Worm (Caenorhabditis elegans) whole organism, L4 larva: ENCODE measurements around the gene F40F8.12.

Source experiments
- aly-2 ChIP-seq: sonication (generic microtip); optimal IDR thresholded peaks from 2 replicates; lab custom pipeline; 2018; ENCODE audit warnings: missing biosample characterization, missing genetic modification characterization
- lin-39 ChIP-seq: fragments of 150-350 bp; optimal IDR thresholded peaks from 2 replicates; lab custom pipeline; 2014; ENCODE audit warnings: missing biosample characterization, missing genetic modification reagents, missing genetic modification characterization
- pha-4 ChIP-seq, 2 experiments: fragments of 150-350 bp in 1 of 2; fragments of 200-800 bp in 1 of 2; sonication (Bioruptor generic) in 1 of 2; IDR thresholded peaks in 1 of 2; optimal IDR thresholded peaks in 1 of 2; 2 replicates each; pipeline versions ENCODE4 v1.3.6 to Lab custom; 2014 to 2022; ENCODE audit warnings: missing genetic modification characterization in 2 of 2, missing genetic modification reagents in 2 of 2, missing biosample characterization in 1 of 2, missing compliant biosample characterization in 1 of 2
- skn-1 ChIP-seq: fragments of 150-350 bp; optimal IDR thresholded peaks from 2 replicates; lab custom pipeline; 2014; ENCODE audit warnings: missing biosample characterization, missing genetic modification characterization
- snpc-1.2 ChIP-seq: fragments of 200-800 bp; sonication (Bioruptor generic); IDR thresholded peaks from 2 replicates; pipeline ENCODE4 v1.3.6; 2022; ENCODE audit warnings: missing genetic modification reagents, missing genetic modification characterization, missing compliant biosample characterization
- zfp-2 ChIP-seq: sonication (generic microtip); optimal IDR thresholded peaks from 2 replicates; lab custom pipeline; 2016; ENCODE audit warnings: mild to moderate bottlenecking, missing genetic modification characterization, missing compliant biosample characterization

ce11 chrII:11177376-11177775 lies 47.8 kb downstream of the F40F8.12 start, which contains the start of gene F37H8.6:
- TF ChIP-seq aly-2 (tag; lab: Kevin White, UChicago), result no peak
- no peak for TF ChIP-seq zfp-2 (tag; lab: Kevin White, UChicago)
- TF ChIP-seq lin-39 (tag; lab: Kevin White, UChicago), result no peak
- TF ChIP-seq skn-1 (tag; lab: Kevin White, UChicago), result no peak
- TF ChIP-seq snpc-1.2 (GFP tag; lab: Robert Waterston, UW), result no peak
- no peak for TF ChIP-seq pha-4 (GFP tag; IDR thresholded peaks at IDR 0.05; lab: Robert Waterston, UW)
- TF ChIP-seq pha-4 (tag; optimal IDR thresholded peaks at IDR 0.05; lab: Kevin White, UChicago), result no peak
